Worm (Caenorhabditis elegans): Measurements from ENCODE around the gene Y43E12A.2.

Gene Y43E12A.2

ce11 chrIV:10933062-10933552 is 48.8 kb upstream of the Y43E12A.2 start, which contains the start of the genes dnc-1 and lsm-7 (continued):
- TF ChIP-seq daf-19 (GFP tag; conservative IDR thresholded peaks at IDR 0.05): no peak
- TF ChIP-seq T26A8.4 (GFP tag; IDR thresholded peaks at IDR 0.05): peak; percentile 39
- TF ChIP-seq ZK546.5 (tag; optimal IDR thresholded peaks at IDR 0.05): no peak
- TF ChIP-seq dmd-8 (GFP tag; IDR thresholded peaks at IDR 0.05): peak; percentile 16; the same call in 1 of the 2 replicates
- peak; percentile 72 for TF ChIP-seq hmg-1.1 (GFP tag; IDR thresholded peaks at IDR 0.05)

- TF ChIP-seq nhr-76 (tag; optimal IDR thresholded peaks at IDR 0.05) (no peak), hlh-30 (tag; optimal IDR thresholded peaks at IDR 0.05; ENCODE audit: insufficient read depth) (peak; percentile 35), hmg-1.1 (GFP tag; IDR thresholded peaks at IDR 0.05) (peak; percentile 52; the same call in 1 of the 2 replicates), ceh-32 (tag; optimal IDR thresholded peaks at IDR 0.05; ENCODE audit: poor library complexity) (no peak), spr-3 (GFP tag; optimal IDR thresholded peaks at IDR 0.05) (peak; percentile 61), duxl-1 (tag; optimal IDR thresholded peaks at IDR 0.05; ENCODE audit: poor library complexity) (peak; percentile 2), dmd-6 (GFP tag; IDR thresholded peaks at IDR 0.05) (0 out of 2 replicates have a peak, but pooled peaks have one; percentile 8), lir-3 (tag; optimal IDR thresholded peaks at IDR 0.05) (no peak), lin-1 (GFP tag; IDR thresholded peaks at IDR 0.05) (peak; percentile 7; the same call in 1 of the 2 replicates), dve-1 (tag; optimal IDR thresholded peaks at IDR 0.05; ENCODE audit: insufficient read depth) (peak; percentile 70), F37D6.2 (tag; optimal IDR thresholded peaks at IDR 0.05) (no peak), nhr-28 (tag; optimal IDR thresholded peaks at IDR 0.05) (no peak), tra-1 (GFP tag; IDR thresholded peaks at IDR 0.05) (peak; percentile 62), ceh-28 (tag; optimal IDR thresholded peaks at IDR 0.05) (no peak), vab-7 (GFP tag; IDR thresholded peaks at IDR 0.05) (peak; percentile 18; the same call in 1 of the 2 replicates), ZK337.2 (GFP tag; IDR thresholded peaks at IDR 0.05) (no peak), sdz-12 (GFP tag; optimal IDR thresholded peaks at IDR 0.05) (peak; percentile 78), hif-1 (tag; optimal IDR thresholded peaks at IDR 0.05) (peak in 1 of 2 experiments; percentile 23), attf-4 (tag; optimal IDR thresholded peaks at IDR 0.05) (no peak), ces-1 (GFP tag; optimal IDR thresholded peaks at IDR 0.05) (no peak), lim-7 (GFP tag; IDR thresholded peaks at IDR 0.05) (peak; percentile 14; the same call in 1 of the 2 replicates), zip-11 (GFP tag; IDR thresholded peaks at IDR 0.05) (no peak), egl-27 (tag; optimal IDR thresholded peaks at IDR 0.05) (no peak), aly-2 (tag; optimal IDR thresholded peaks at IDR 0.05) (no peak), mdt-29 (GFP tag; IDR thresholded peaks at IDR 0.05) (peak; percentile 51), ama-1 (optimal IDR thresholded peaks at IDR 0.05) (peak; percentile 65), madf-5 (GFP tag; IDR thresholded peaks at IDR 0.05) (no peak), nhr-10 (tag; optimal IDR thresholded peaks at IDR 0.05) (no peak), daf-12 (tag; optimal IDR thresholded peaks at IDR 0.05) (no peak), madf-9 (GFP tag; conservative IDR thresholded peaks at IDR 0.05) (no peak), spr-1 (tag; optimal IDR thresholded peaks at IDR 0.05) (peak; percentile 20), lin-38 (GFP tag; IDR thresholded peaks at IDR 0.05) (peak; percentile 58), nhr-102 (tag; optimal IDR thresholded peaks at IDR 0.05) (peak; percentile 35), nhr-111 (GFP tag; optimal IDR thresholded peaks at IDR 0.05) (peak; percentile 6), mes-2 (tag; optimal IDR thresholded peaks at IDR 0.05; ENCODE audit: poor library complexity, severe bottlenecking) (peak; percentile 25), F44E2.7 (GFP tag; IDR thresholded peaks at IDR 0.05) (no peak), skn-1 (tag; optimal IDR thresholded peaks at IDR 0.05) (no peak), hlh-11 (tag; optimal IDR thresholded peaks at IDR 0.05) (peak; percentile 54), pha-4 (GFP tag; IDR thresholded peaks at IDR 0.05) (peak; percentile 66; the same call in 1 of the 2 replicates), pha-4 (tag; optimal IDR thresholded peaks at IDR 0.05) (no peak), T20F7.1 (GFP tag; optimal IDR thresholded peaks at IDR 0.05) (peak; percentile 63), arid-1 (GFP tag; conservative IDR thresholded peaks at IDR 0.05) (peak; percentile 44; the same call in 1 of the 2 replicates), nhr-6 (tag; optimal IDR thresholded peaks at IDR 0.05) (no peak)
Measured at ce11 chrIV:10933777-10934546, 47.9 kb upstream of the Y43E12A.2 start.

Data from whole organism, L4 larva.